Worm (Caenorhabditis elegans): ENCODE data around the gene F31F4.1.

ce11 chrV:642750-643149 lies 41.1 kb upstream of the F31F4.1 start, which contains the start of gene nhr-190:
- TF ChIP-seq R02D3.7 (tag; optimal IDR thresholded peaks at IDR 0.05): no peak
- TF ChIP-seq aly-2 (tag; optimal IDR thresholded peaks at IDR 0.05): no peak
- no peak for TF ChIP-seq elt-3 (tag; optimal IDR thresholded peaks at IDR 0.05)
- TF ChIP-seq ztf-4 (tag; optimal IDR thresholded peaks at IDR 0.05): no peak
- no peak for TF ChIP-seq pha-4 (tag; optimal IDR thresholded peaks at IDR 0.05)
- TF ChIP-seq nhr-25 (tag; optimal IDR thresholded peaks at IDR 0.05): no peak
